Worm (Caenorhabditis elegans) whole organism, L2 larva: ENCODE results near the gene ptr-18.

Source experiments
- C34F6.9 ChIP-seq: fragments of 150-350 bp; optimal IDR thresholded peaks from 2 replicates; lab custom pipeline; 2014; ENCODE audit warnings: missing biosample characterization, missing genetic modification characterization
- R02D3.7 ChIP-seq: fragments of 150-350 bp; optimal IDR thresholded peaks from 2 replicates; lab custom pipeline; 2014; ENCODE audit warnings: missing biosample characterization, missing genetic modification characterization
- Y55F3AM.14 ChIP-seq: fragments of 200-800 bp; sonication (Bioruptor generic); optimal IDR thresholded peaks from 2 replicates; lab custom pipeline; 2018; ENCODE audit warnings: mild to moderate bottlenecking, missing genetic modification characterization, missing compliant biosample characterization
- alr-1 ChIP-seq: fragments of 150-350 bp; optimal IDR thresholded peaks from 2 replicates; lab custom pipeline; 2014; ENCODE audit warnings: missing biosample characterization, missing genetic modification characterization
- blmp-1 ChIP-seq: sonication (generic microtip); optimal IDR thresholded peaks from 2 replicates; lab custom pipeline; 2017; ENCODE audit warnings: missing genetic modification characterization, mild to moderate bottlenecking, missing compliant biosample characterization, antibody characterized with exemption, moderate library complexity; ENCODE audit not compliant: insufficient read depth
- ceh-16 ChIP-seq: fragments of 150-350 bp; optimal IDR thresholded peaks from 2 replicates; lab custom pipeline; 2014; ENCODE audit warnings: missing biosample characterization, missing genetic modification characterization
- ceh-82 ChIP-seq: fragments of 150-350 bp; optimal IDR thresholded peaks from 2 replicates; lab custom pipeline; 2014; ENCODE audit warnings: missing biosample characterization, missing genetic modification characterization
- crh-2 ChIP-seq: sonication (generic microtip); optimal IDR thresholded peaks from 2 replicates; lab custom pipeline; 2017; ENCODE audit warnings: missing biosample characterization, missing genetic modification characterization
- dmd-4 ChIP-seq: sonication (generic microtip); optimal IDR thresholded peaks from 2 replicates; lab custom pipeline; 2017; ENCODE audit warnings: missing biosample characterization, missing genetic modification characterization
- egl-27 ChIP-seq: sonication (generic microtip); optimal IDR thresholded peaks from 3 replicates; lab custom pipeline; 2017; ENCODE audit warnings: missing biosample characterization, missing genetic modification reagents, missing genetic modification characterization
- elt-1 ChIP-seq: fragments of 150-350 bp; optimal IDR thresholded peaks from 2 replicates; lab custom pipeline; 2014; ENCODE audit warnings: missing biosample characterization, missing genetic modification characterization
- elt-3 ChIP-seq: sonication (generic microtip); optimal IDR thresholded peaks from 2 replicates; lab custom pipeline; 2017; ENCODE audit warnings: missing biosample characterization, missing genetic modification characterization
- gmeb-1 ChIP-seq: fragments of 150-350 bp; optimal IDR thresholded peaks from 2 replicates; lab custom pipeline; 2014; ENCODE audit warnings: missing biosample characterization, missing genetic modification characterization
- lin-13 ChIP-seq: fragments of 150-350 bp; optimal IDR thresholded peaks from 2 replicates; lab custom pipeline; 2014; ENCODE audit warnings: missing biosample characterization, missing genetic modification reagents, missing genetic modification characterization
- lin-39 ChIP-seq: fragments of 150-350 bp; optimal IDR thresholded peaks from 2 replicates; lab custom pipeline; 2014; ENCODE audit warnings: missing biosample characterization, missing genetic modification reagents, missing genetic modification characterization
- lsy-2 ChIP-seq, 2 experiments: fragments of 150-350 bp in 1 of 2; sonication (generic microtip) in 1 of 2; optimal IDR thresholded peaks; 2 replicates each; lab custom pipeline; 2014 to 2017; ENCODE audit warnings: missing biosample characterization in 2 of 2, missing genetic modification characterization in 2 of 2
- mab-5 ChIP-seq: fragments of 150-350 bp; optimal IDR thresholded peaks from 2 replicates; lab custom pipeline; 2014; ENCODE audit warnings: missing biosample characterization, missing genetic modification characterization
- mbf-1 ChIP-seq: sonication (generic microtip); optimal IDR thresholded peaks from 2 replicates; lab custom pipeline; 2017; ENCODE audit warnings: missing biosample characterization, missing genetic modification characterization
- nhr-11 ChIP-seq: fragments of 150-350 bp; optimal IDR thresholded peaks from 2 replicates; lab custom pipeline; 2014; ENCODE audit warnings: missing biosample characterization, missing genetic modification characterization
- nhr-12 ChIP-seq: fragments of 150-350 bp; optimal IDR thresholded peaks from 2 replicates; lab custom pipeline; 2014; ENCODE audit warnings: missing biosample characterization, missing genetic modification characterization
- nhr-237 ChIP-seq: fragments of 150-350 bp; optimal IDR thresholded peaks from 2 replicates; lab custom pipeline; 2014; ENCODE audit warnings: missing biosample characterization, missing genetic modification characterization
- nhr-6 ChIP-seq: fragments of 150-350 bp; optimal IDR thresholded peaks from 2 replicates; lab custom pipeline; 2014; ENCODE audit warnings: missing biosample characterization, missing genetic modification characterization
- nhr-77 ChIP-seq: fragments of 150-350 bp; optimal IDR thresholded peaks from 2 replicates; lab custom pipeline; 2014; ENCODE audit warnings: missing biosample characterization, missing genetic modification characterization
- peb-1 ChIP-seq: fragments of 150-350 bp; optimal IDR thresholded peaks from 2 replicates; lab custom pipeline; 2014; ENCODE audit warnings: missing biosample characterization, missing genetic modification characterization
- sem-4 ChIP-seq: fragments of 150-350 bp; optimal IDR thresholded peaks from 2 replicates; lab custom pipeline; 2014; ENCODE audit warnings: missing biosample characterization, missing genetic modification reagents, missing genetic modification characterization
- skn-1 ChIP-seq: sonication (generic microtip); optimal IDR thresholded peaks from 2 replicates; lab custom pipeline; 2017; ENCODE audit warnings: missing biosample characterization, missing genetic modification characterization
- sma-3 ChIP-seq: sonication (generic microtip); optimal IDR thresholded peaks from 2 replicates; lab custom pipeline; 2016; ENCODE audit warnings: missing genetic modification reagents, missing genetic modification characterization, missing compliant biosample characterization
- sma-9 ChIP-seq, 2 experiments: fragments of 150-350 bp in 1 of 2; sonication (generic microtip) in 1 of 2; optimal IDR thresholded peaks; 2 replicates each; lab custom pipeline; 2014 to 2016; ENCODE audit warnings: missing genetic modification characterization in 2 of 2, mild to moderate bottlenecking in 1 of 2, missing biosample characterization in 1 of 2, missing compliant biosample characterization in 1 of 2, missing genetic modification reagents in 1 of 2, moderate library complexity in 1 of 2
- unc-39 ChIP-seq: fragments of 150-350 bp; optimal IDR thresholded peaks from 2 replicates; lab custom pipeline; 2014; ENCODE audit warnings: missing biosample characterization, missing genetic modification characterization
- unc-55 ChIP-seq: fragments of 150-350 bp; sonication (generic microtip); optimal IDR thresholded peaks from 3 replicates; lab custom pipeline; 2014; ENCODE audit warnings: missing biosample characterization, missing genetic modification reagents, missing genetic modification characterization
- unc-62 ChIP-seq: fragments of 150-350 bp; optimal IDR thresholded peaks from 2 replicates; lab custom pipeline; 2014; ENCODE audit warnings: missing biosample characterization, missing genetic modification reagents, missing genetic modification characterization
- zag-1 ChIP-seq: fragments of 150-350 bp; optimal IDR thresholded peaks from 2 replicates; lab custom pipeline; 2014; ENCODE audit warnings: missing biosample characterization, missing genetic modification characterization
- ztf-1 ChIP-seq: fragments of 200-800 bp; sonication (Bioruptor generic); conservative IDR thresholded peaks from 2 replicates; pipeline ENCODE4 v1.3.6; 2022; ENCODE audit warnings: missing genetic modification characterization, missing compliant biosample characterization
- ztf-11 ChIP-seq: sonication (generic microtip); optimal IDR thresholded peaks from 2 replicates; lab custom pipeline; 2017; ENCODE audit warnings: missing biosample characterization, missing genetic modification characterization
- ztf-4 ChIP-seq: fragments of 150-350 bp; optimal IDR thresholded peaks from 2 replicates; lab custom pipeline; 2014; ENCODE audit warnings: missing biosample characterization, missing genetic modification characterization

Gene ptr-18

ce11 chrII:12965538-12965588 is at the start of gene ptr-18:
Gene ptr-18 (plus strand): TSS chrII:12965546.
- TF ChIP-seq elt-3 (tag; lab: Kevin White, UChicago): no peak
- no peak for TF ChIP-seq sma-9 (GFP tag; optimal IDR thresholded peaks at IDR 0.05; lab: Kevin White, UChicago)
- TF ChIP-seq sma-9 (tag; optimal IDR thresholded peaks at IDR 0.05; lab: Kevin White, UChicago): no peak
- TF ChIP-seq lin-39 (tag; lab: Kevin White, UChicago): no peak
- TF ChIP-seq zag-1 (tag; lab: Kevin White, UChicago): no peak
- no peak for TF ChIP-seq ceh-82
- TF ChIP-seq elt-1 (tag; lab: Kevin White, UChicago): no peak
- no peak for TF ChIP-seq nhr-11
- no peak for TF ChIP-seq unc-55 (GFP tag; lab: Kevin White, UChicago)
- no peak for TF ChIP-seq mbf-1 (tag; lab: Kevin White, UChicago)
- TF ChIP-seq ztf-11 (tag; lab: Kevin White, UChicago): no peak
- TF ChIP-seq sem-4 (tag; lab: Kevin White, UChicago): no peak
- no peak for TF ChIP-seq nhr-237 (tag; lab: Kevin White, UChicago)
- no peak for TF ChIP-seq mab-5

ce11 chrII:12918960-12919553 is 46.3 kb upstream of the ptr-18 start, which contains the start of the genes F58G1.2 and wago-4:
Gene F58G1.2 (minus strand): TSS chrII:12919010.
Gene wago-4 (plus strand): TSS chrII:12919551.
- TF ChIP-seq unc-62 (GFP tag; lab: Kevin White, UChicago) (no peak), lsy-2 (tag; optimal IDR thresholded peaks at IDR 0.05; lab: Kevin White, UChicago) (peak; percentile 34 to 88), Y55F3AM.14 (GFP tag; lab: Kevin White, UChicago) (no peak), dmd-4 (tag; lab: Kevin White, UChicago) (no peak), R02D3.7 (tag; lab: Kevin White, UChicago) (peak; percentile 71), unc-55 (GFP tag; lab: Kevin White, UChicago) (peak; percentile 56), nhr-6 (tag; lab: Kevin White, UChicago) (no peak)

- no peak for TF ChIP-seq unc-39 (tag; lab: Kevin White, UChicago)
- no peak for TF ChIP-seq ztf-1 (GFP tag; lab: Robert Waterston, UW)
- no peak for TF ChIP-seq gmeb-1
- TF ChIP-seq R02D3.7 (tag; lab: Kevin White, UChicago): no peak
- no peak for TF ChIP-seq alr-1 (tag; lab: Kevin White, UChicago)
- no peak for TF ChIP-seq nhr-77 (tag; lab: Kevin White, UChicago)
- TF ChIP-seq lin-13: no peak
- TF ChIP-seq C34F6.9: no peak
- TF ChIP-seq nhr-11: no peak
- no peak for TF ChIP-seq egl-27 (tag; lab: Kevin White, UChicago)
- no peak for TF ChIP-seq crh-2 (tag; lab: Kevin White, UChicago)
- TF ChIP-seq ztf-11 (tag; lab: Kevin White, UChicago): no peak
- TF ChIP-seq skn-1: no peak
Observed at ce11 chrII:12921478-12921877, 43.9 kb upstream of the ptr-18 start.

DNA sequence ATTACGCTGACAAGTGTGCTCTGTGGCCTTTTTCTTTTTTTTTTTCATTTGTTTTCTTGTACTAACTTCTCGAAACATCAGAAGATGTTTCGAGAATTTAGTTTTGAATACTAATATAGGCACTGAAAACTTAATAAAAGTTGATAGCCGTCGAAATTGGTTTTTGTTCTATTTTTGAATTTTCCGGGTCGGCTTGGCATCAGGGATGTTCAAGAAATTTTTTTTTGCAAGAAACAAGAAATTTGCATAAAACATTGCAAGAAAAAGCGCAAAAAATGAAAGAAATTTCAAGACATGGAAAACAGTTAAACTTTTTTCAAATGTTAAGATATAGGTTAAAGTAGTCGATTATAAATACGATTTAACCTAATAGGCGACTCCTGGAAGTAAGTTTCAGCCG is 42.1 kb upstream of the ptr-18 start:
- TF ChIP-seq ztf-1 (GFP tag; lab: Robert Waterston, UW): no peak
- no peak for TF ChIP-seq elt-3 (tag; lab: Kevin White, UChicago)
- TF ChIP-seq blmp-1 (tag; lab: Kevin White, UChicago): no peak
- TF ChIP-seq ceh-16 (tag; lab: Kevin White, UChicago): no peak
- TF ChIP-seq unc-39 (tag; lab: Kevin White, UChicago): no peak

DNA sequence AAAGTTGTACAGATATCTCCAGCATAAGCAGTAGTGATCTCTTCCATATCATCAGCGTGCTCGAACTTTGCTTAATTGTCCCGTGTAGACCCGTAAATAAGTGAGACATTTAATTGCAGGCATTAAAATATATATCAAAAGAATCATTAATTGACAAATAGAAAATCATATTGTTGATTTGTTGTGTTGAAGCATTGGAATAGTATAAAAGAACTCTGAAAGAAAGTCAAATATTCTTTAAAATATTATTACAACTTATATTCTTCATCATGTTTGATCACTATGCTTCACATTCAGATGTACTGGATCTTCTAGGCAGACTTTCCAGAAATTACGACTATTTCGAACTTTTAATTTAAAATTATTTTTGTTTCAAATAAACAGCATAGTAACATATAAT is 39.8 kb upstream of the ptr-18 start, which contains the start of gene F58G1.8:
TSS of gene F58G1.8 (minus strand) at position 101 of the 400 bp plus-strand sequence.
- TF ChIP-seq ztf-1 (GFP tag; lab: Robert Waterston, UW) (no peak), crh-2 (tag; lab: Kevin White, UChicago) (no peak), sma-3 (GFP tag; lab: Kevin White, UChicago) (no peak), nhr-12 (tag; lab: Kevin White, UChicago) (no peak), ztf-4 (no peak), lin-13 (no peak), R02D3.7 (tag; lab: Kevin White, UChicago) (no peak), unc-39 (tag; lab: Kevin White, UChicago) (no peak), zag-1 (tag; lab: Kevin White, UChicago) (no peak), peb-1 (no peak), sma-9 (GFP tag; optimal IDR thresholded peaks at IDR 0.05; lab: Kevin White, UChicago) (no peak), sma-9 (tag; optimal IDR thresholded peaks at IDR 0.05; lab: Kevin White, UChicago) (no peak)
- TF ChIP-seq, all 48 proteins: peak for 0
